Fruit fly (Drosophila melanogaster): ENCODE measurements around the gene CG7246.

Gene CG7246

DNA sequence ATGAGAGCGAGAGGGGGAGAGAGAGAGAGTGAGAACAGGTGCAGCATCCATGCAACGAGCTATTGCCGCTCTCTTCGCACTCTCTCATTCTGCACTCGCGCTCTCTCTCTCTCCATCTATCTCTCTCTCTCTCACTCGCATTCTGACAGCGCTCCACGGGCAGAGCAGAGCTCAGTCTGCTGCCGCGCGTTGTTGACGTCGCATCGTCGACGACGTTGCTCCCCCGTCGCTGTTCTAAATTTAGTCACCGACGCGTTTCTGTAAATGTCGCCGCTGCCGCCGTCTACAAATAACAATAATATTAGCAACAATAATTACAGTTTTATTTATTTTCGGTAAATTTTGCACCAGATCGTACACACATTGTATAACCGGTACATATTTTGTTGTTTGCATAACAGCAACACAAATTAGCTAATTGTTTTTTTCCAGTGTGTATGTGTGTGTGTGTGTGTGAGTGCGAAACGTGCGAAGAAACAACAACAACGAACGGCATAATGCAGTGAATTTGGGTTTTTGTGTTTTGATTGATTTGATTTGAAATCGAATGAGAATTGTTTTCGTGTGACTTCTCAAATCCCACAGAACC is 38.3 kb downstream of the CG7246 start (continued):
- TF ChIP-seq CG4360 (GFP tag; IDR thresholded peaks at IDR 0.05) (peak; percentile 57), hkb (optimal IDR thresholded peaks at IDR 0.05) (no peak), hkb (GFP tag; IDR thresholded peaks at IDR 0.05) (0 out of 2 replicates have a peak, but pooled peaks have one; percentile 27), CG17328 (GFP tag; IDR thresholded peaks at IDR 0.05) (0 out of 2 replicates have a peak, but pooled peaks have one; percentile 9), Hr3 (GFP tag; optimal IDR thresholded peaks at IDR 0.05) (peak; percentile 3), CG10462 (GFP tag; optimal IDR thresholded peaks at IDR 0.05) (no peak), CG7963 (GFP tag; IDR thresholded peaks at IDR 0.05; ENCODE audit: partially characterized antibody) (no peak), dmrt11E (tag; optimal IDR thresholded peaks at IDR 0.05) (peak; percentile 32), Taf1 (GFP tag; IDR thresholded peaks at IDR 0.05) (no peak), CG11695 (GFP tag; IDR thresholded peaks at IDR 0.05) (0 out of 3 replicates have a peak, but pooled peaks have one; percentile 16), Ptx1 (GFP tag; IDR thresholded peaks at IDR 0.05) (0 out of 2 replicates have a peak, but pooled peaks have one; percentile 33), CG10366 (GFP tag; IDR thresholded peaks at IDR 0.05) (no peak), Kr (GFP tag; optimal IDR thresholded peaks at IDR 0.05) (peak; percentile 28), CG4854 (GFP tag; optimal IDR thresholded peaks at IDR 0.05) (no peak), vvl (GFP tag; IDR thresholded peaks at IDR 0.05) (peak; percentile 57), CG8478 (optimal IDR thresholded peaks at IDR 0.05) (peak; percentile 97), CG9932 (GFP tag; IDR thresholded peaks at IDR 0.05) (peak; percentile 20; the same call in 1 of the 2 replicates), dmrt99B (tag; optimal IDR thresholded peaks at IDR 0.05) (peak; percentile 35), ab (GFP tag; optimal IDR thresholded peaks at IDR 0.05) (no peak), Oli (tag; optimal IDR thresholded peaks at IDR 0.05) (peak; percentile 7), fd96Cb (tag; optimal IDR thresholded peaks at IDR 0.05) (no peak), seq (GFP tag; IDR thresholded peaks at IDR 0.05) (no peak), wek (GFP tag; optimal IDR thresholded peaks at IDR 0.05) (no peak), NC2α (GFP tag; optimal IDR thresholded peaks at IDR 0.05) (no peak), fd64A (GFP tag; optimal IDR thresholded peaks at IDR 0.05) (no peak), CTCF (GFP tag; optimal IDR thresholded peaks at IDR 0.05) (no peak), sim (GFP tag; IDR thresholded peaks at IDR 0.05) (no peak), Ada2b (GFP tag; IDR thresholded peaks at IDR 0.05) (no peak), CG10209 (GFP tag; optimal IDR thresholded peaks at IDR 0.05) (no peak), crol (GFP tag; IDR thresholded peaks at IDR 0.05) (peak; percentile 90), CG3847 (GFP tag; IDR thresholded peaks at IDR 0.05) (no peak), Max (GFP tag; optimal IDR thresholded peaks at IDR 0.05) (no peak), pros (GFP tag; optimal IDR thresholded peaks at IDR 0.05) (peak; percentile 18), Eip74EF (GFP tag; optimal IDR thresholded peaks at IDR 0.05) (no peak), CG3726 (GFP tag; IDR thresholded peaks at IDR 0.05) (no peak), nerfin-2 (GFP tag; IDR thresholded peaks at IDR 0.05; ENCODE audit: partially characterized antibody) (no peak), CG12942 (GFP tag; optimal IDR thresholded peaks at IDR 0.05) (no peak), ems (GFP tag; optimal IDR thresholded peaks at IDR 0.05) (no peak), CG12236 (GFP tag; optimal IDR thresholded peaks at IDR 0.05) (no peak), CG12391 (tag; optimal IDR thresholded peaks at IDR 0.05) (peak; percentile 42), wor (GFP tag; IDR thresholded peaks at IDR 0.05) (no peak), CG4617 (GFP tag; optimal IDR thresholded peaks at IDR 0.05; ENCODE audit: borderline replicate concordance) (no peak), ham (GFP tag; IDR thresholded peaks at IDR 0.05) (no peak), BEAF-32 (GFP tag; optimal IDR thresholded peaks at IDR 0.05) (no peak), CG10321 (GFP tag; IDR thresholded peaks at IDR 0.05) (peak; percentile 65; the same call in 1 of the 2 replicates), CG7372 (GFP tag; IDR thresholded peaks at IDR 0.05) (no peak), Lim3 (GFP tag; IDR thresholded peaks at IDR 0.05) (no peak), CG12744 (GFP tag; optimal IDR thresholded peaks at IDR 0.05) (no peak), Ets65A (GFP tag) (peak; percentile 88), CG6689 (GFP tag; IDR thresholded peaks at IDR 0.05) (peak; percentile 23; the same call in 1 of the 2 replicates), Hr39 (optimal IDR thresholded peaks at IDR 0.05) (no peak), Camta (GFP tag; optimal IDR thresholded peaks at IDR 0.05) (peak; percentile 12), CG2712 (tag; optimal IDR thresholded peaks at IDR 0.05) (peak; percentile 23)
